Fruit fly (Drosophila melanogaster): ENCODE data around the gene CG34133.
A peak's percentile ranks its signal among the peaks of the same experiment; 100 is the strongest.

The CG34133 gene

DNA sequence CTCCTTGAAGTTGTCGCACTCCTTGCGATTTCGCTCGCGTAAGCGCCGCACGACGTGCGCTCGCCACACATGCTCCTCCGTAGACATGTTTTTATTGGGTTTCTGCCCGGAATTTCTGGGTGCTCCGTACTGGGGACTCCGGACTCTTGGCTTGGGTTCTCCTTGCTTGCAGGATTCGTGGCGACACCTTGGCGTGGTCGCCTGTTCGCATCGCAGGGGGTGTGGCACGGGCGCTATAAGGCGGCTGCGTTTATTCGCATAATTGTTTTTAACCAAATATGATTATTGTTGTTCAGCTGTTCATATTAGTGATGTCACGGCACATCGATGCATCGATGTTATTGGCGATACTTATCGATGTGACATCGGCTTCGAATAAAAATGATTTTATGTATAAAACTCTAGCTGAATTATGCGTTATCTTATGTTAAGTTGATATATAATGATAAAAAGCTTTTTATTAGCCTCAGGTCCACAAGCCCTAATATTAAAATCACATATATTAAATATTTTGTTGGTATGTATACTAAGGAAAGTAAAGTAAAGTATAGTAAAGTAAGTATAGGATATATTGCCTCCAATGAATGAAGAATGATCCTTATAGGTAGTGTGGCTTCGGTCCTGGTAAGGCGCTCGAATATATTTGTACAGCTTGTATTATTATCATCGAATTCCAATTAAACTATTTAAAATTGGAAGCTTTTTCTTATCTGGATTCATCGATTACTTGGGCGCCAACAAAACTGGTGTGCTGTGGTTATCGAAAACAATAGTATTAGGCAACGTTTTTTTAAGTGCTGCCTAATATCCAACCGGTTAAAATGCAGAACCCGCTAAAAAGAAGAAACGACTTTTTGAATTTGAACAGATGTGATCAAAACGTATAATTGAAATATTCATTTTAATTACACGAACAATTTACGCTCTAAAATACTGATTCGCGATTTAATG, 34.1 kb upstream of the CG34133 start, which contains the start of gene Atg16 (continued):
- TF ChIP-seq Side (GFP tag; optimal IDR thresholded peaks at IDR 0.05) (no peak), stwl (tag; optimal IDR thresholded peaks at IDR 0.05) (no peak), Mrtf (GFP tag; IDR thresholded peaks at IDR 0.05) (no peak), CG15269 (tag; optimal IDR thresholded peaks at IDR 0.05) (no peak), CG1024 (GFP tag; IDR thresholded peaks at IDR 0.05) (no peak), Ptx1 (GFP tag; IDR thresholded peaks at IDR 0.05) (no peak), H2.0 (GFP tag; IDR thresholded peaks at IDR 0.05) (no peak), pum (GFP tag; optimal IDR thresholded peaks at IDR 0.05) (no peak), CG8388 (GFP tag; optimal IDR thresholded peaks at IDR 0.05) (no peak), HmgZ (tag; optimal IDR thresholded peaks at IDR 0.05) (no peak), CG1647 (GFP tag; optimal IDR thresholded peaks at IDR 0.05) (no peak), maf-S (GFP tag; optimal IDR thresholded peaks at IDR 0.05) (no peak), crp (GFP tag; optimal IDR thresholded peaks at IDR 0.05) (peak in 1 of 2 experiments; percentile 78), br (optimal IDR thresholded peaks at IDR 0.05) (no peak), ci (GFP tag; IDR thresholded peaks at IDR 0.05) (0 out of 3 replicates have a peak, but pooled peaks have one; percentile 18), PHDP (tag; optimal IDR thresholded peaks at IDR 0.05) (no peak), CG16815 (GFP tag; optimal IDR thresholded peaks at IDR 0.05) (no peak), mam (GFP tag; optimal IDR thresholded peaks at IDR 0.05) (no peak), CG16813 (GFP tag; IDR thresholded peaks at IDR 0.05; ENCODE audit: partially characterized antibody) (peak; percentile 94), C15 (GFP tag; IDR thresholded peaks at IDR 0.05) (no peak), Med (GFP tag) (peak; percentile 84), hb (GFP tag; IDR thresholded peaks at IDR 0.05; ENCODE audit: partially characterized antibody) (peak; percentile 94), CG17829 (tag; optimal IDR thresholded peaks at IDR 0.05) (peak; percentile 6), NfI (GFP tag; optimal IDR thresholded peaks at IDR 0.05) (no peak), Dek (tag; optimal IDR thresholded peaks at IDR 0.05) (no peak), CG10267 (tag; optimal IDR thresholded peaks at IDR 0.05) (peak; percentile 90), HmgD (GFP tag; optimal IDR thresholded peaks at IDR 0.05) (no peak), hbn (GFP tag; IDR thresholded peaks at IDR 0.05; ENCODE audit: partially characterized antibody) (peak; percentile 76), nerfin-2 (GFP tag; IDR thresholded peaks at IDR 0.05; ENCODE audit: partially characterized antibody) (peak; percentile 87), Jarid2 (GFP tag; optimal IDR thresholded peaks at IDR 0.05) (no peak), CG10431 (GFP tag; optimal IDR thresholded peaks at IDR 0.05) (no peak), sisA (GFP tag; IDR thresholded peaks at IDR 0.05) (no peak), wor (GFP tag; IDR thresholded peaks at IDR 0.05) (no peak), NC2α (GFP tag; optimal IDR thresholded peaks at IDR 0.05) (no peak), CG18619 (GFP tag; optimal IDR thresholded peaks at IDR 0.05) (no peak), ash1 (GFP tag; optimal IDR thresholded peaks at IDR 0.05) (no peak), CG1603 (tag; optimal IDR thresholded peaks at IDR 0.05) (peak; percentile 3), Dref (GFP tag; IDR thresholded peaks at IDR 0.05) (peak; percentile 82), CG30403 (GFP tag; optimal IDR thresholded peaks at IDR 0.05) (peak; percentile 11), Sin3A (optimal IDR thresholded peaks at IDR 0.05) (peak; percentile 6), CG4617 (GFP tag; optimal IDR thresholded peaks at IDR 0.05; ENCODE audit: borderline replicate concordance) (peak; percentile 39), CG13775 (GFP tag; optimal IDR thresholded peaks at IDR 0.05) (no peak), CG43689 (GFP tag; IDR thresholded peaks at IDR 0.05) (no peak), trh (GFP tag; optimal IDR thresholded peaks at IDR 0.05) (no peak), salm (tag; optimal IDR thresholded peaks at IDR 0.05) (no peak), CG7928 (GFP tag; optimal IDR thresholded peaks at IDR 0.05) (no peak), CG12219 (GFP tag; optimal IDR thresholded peaks at IDR 0.05) (no peak), CG6654 (GFP tag; optimal IDR thresholded peaks at IDR 0.05) (no peak), CkIIα-i1 (GFP tag; IDR thresholded peaks at IDR 0.05) (no peak)
